Fruit fly (Drosophila melanogaster) whole organism: ENCODE results near the gene CG34056.
"Not testable (repeated sequence)": the region's sequence is repeated elsewhere in the genome, so short reads cannot be mapped to it uniquely, and the experiment has no call there.

Experiments
- Dll ChIP-seq: fragments of >200 bp; optimal IDR thresholded peaks from 2 replicates; lab custom pipeline; 2017
- EcR ChIP-seq, 2 experiments: fragments of >200 bp; optimal IDR thresholded peaks; 2 replicates each; lab custom pipeline; 2017; ENCODE audit warnings: missing biosample characterization in 2 of 2, missing genetic modification characterization in 2 of 2, missing genetic modification reagents in 2 of 2
- psq ChIP-seq: fragments of >200 bp; optimal IDR thresholded peaks from 2 replicates; lab custom pipeline; 2017

- TF ChIP-seq Dll (lab: Kevin White, UChicago); psq; EcR (GFP tag; optimal IDR thresholded peaks at IDR 0.05; lab: Kevin White, UChicago): not testable (repeated sequence)
Measured at dm6 chr3L:865096-865495, 30.7 kb upstream of the CG34056 start, which contains the start of gene CG12502.
